Fruit fly (Drosophila melanogaster) whole organism, embryonic: Measurements from ENCODE around the gene CG6656.

ENCODE experiments used
- CG3407 ChIP-seq: fragments of 200-800 bp; sonication (Bioruptor generic); optimal IDR thresholded peaks from 2 replicates; lab custom pipeline; 2018; ENCODE audit warnings: missing biosample characterization, mild to moderate bottlenecking, missing genetic modification characterization
- CG4820 ChIP-seq: fragments of 200-800 bp; sonication (Bioruptor generic); optimal IDR thresholded peaks from 3 replicates; lab custom pipeline; 2016; ENCODE audit warnings: missing biosample characterization, missing genetic modification characterization
- CG8359 ChIP-seq: fragments of 200-800 bp; sonication (Bioruptor generic); optimal IDR thresholded peaks from 2 replicates; lab custom pipeline; 2017; ENCODE audit warnings: missing biosample characterization, mild to moderate bottlenecking, missing genetic modification characterization, borderline replicate concordance
- Six4 ChIP-seq: fragments of 200-800 bp; sonication (Bioruptor generic); optimal IDR thresholded peaks from 2 replicates; lab custom pipeline; 2016; ENCODE audit warnings: missing biosample characterization, missing genetic modification characterization
- Sox102F ChIP-seq: fragments of 200-800 bp; sonication (Bioruptor generic); optimal IDR thresholded peaks from 2 replicates; lab custom pipeline; 2018; ENCODE audit warnings: missing biosample characterization, mild to moderate bottlenecking, missing genetic modification characterization, moderate library complexity
- hbn ChIP-seq: fragments of 200-800 bp; sonication (Bioruptor generic); IDR thresholded peaks from 2 replicates; pipeline ENCODE4 v1.3.6; 2022; ENCODE audit warnings: missing biosample characterization, missing genetic modification characterization; ENCODE audit not compliant: partially characterized antibody

DNA sequence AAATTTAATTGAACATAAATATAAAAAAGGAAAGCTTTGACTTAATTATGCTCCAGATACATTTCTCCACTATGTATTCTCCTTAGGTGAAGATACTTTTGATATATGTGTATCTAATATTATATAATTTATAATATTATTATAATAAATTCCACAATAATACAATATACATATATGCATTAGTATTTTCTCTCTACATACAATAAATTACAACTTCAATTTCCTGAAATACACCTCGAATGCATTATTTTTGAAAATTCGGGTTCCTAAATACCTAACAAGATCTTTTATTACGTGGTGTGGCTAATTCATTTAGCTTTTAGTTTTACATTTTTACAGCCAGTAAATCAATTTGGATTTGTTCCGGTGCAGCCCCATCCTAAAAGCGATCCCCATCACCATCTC, 44.8 kb upstream of the CG6656 start:
- TF ChIP-seq Six4 (GFP tag; lab: Kevin White, UChicago) (no peak), CG3407 (GFP tag; lab: Kevin White, UChicago) (no peak), Sox102F (peak; percentile 40), CG8359 (GFP tag; lab: Kevin White, UChicago) (no peak), hbn (no peak), CG4820 (GFP tag; lab: Kevin White, UChicago) (no peak)
